Fruit fly (Drosophila melanogaster): Measurements from ENCODE around the gene Tbc1d8-9.

Gene Tbc1d8-9

DNA sequence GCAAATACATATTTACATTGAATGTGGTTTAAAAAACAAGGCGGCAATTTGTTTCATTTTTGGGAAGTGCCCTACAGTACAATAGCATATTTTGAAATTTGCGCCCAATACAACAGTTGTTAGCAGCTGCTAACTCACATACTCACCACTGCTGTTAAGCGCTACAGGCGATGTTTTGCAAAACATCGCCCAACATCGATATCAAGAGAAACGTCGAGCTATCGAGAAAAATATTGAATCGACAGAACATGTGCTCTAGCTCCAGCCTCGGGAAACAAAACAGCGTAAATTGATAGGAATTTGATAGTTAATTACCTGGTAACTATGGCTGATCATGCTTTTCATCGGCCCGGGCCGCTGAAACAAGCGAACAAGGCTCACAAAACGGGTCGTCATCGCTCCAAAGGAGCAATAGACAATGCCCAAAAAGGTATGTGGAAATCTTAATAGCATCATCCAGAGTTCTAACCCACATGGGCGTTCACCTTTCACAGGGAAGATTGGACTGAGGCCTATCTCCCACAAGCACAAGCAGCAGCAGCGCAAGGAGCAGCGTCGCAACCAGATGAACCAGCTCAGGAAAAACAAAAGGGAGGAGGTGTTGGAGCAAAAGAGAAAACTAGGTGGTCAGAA, 8.4 kb downstream of the Tbc1d8-9 start, which contains the start of gene Tsr1 (continued):
- TF ChIP-seq nerfin-2 (GFP tag; IDR thresholded peaks at IDR 0.05; ENCODE audit: partially characterized antibody) (peak; percentile 83), CG7987 (GFP tag; optimal IDR thresholded peaks at IDR 0.05) (no peak), knrl (GFP tag; IDR thresholded peaks at IDR 0.05; ENCODE audit: partially characterized antibody) (peak; percentile 76; the same call in 2 of the 3 replicates), CG42726 (GFP tag; IDR thresholded peaks at IDR 0.05; ENCODE audit: partially characterized antibody) (peak; percentile 83), CG4617 (GFP tag; optimal IDR thresholded peaks at IDR 0.05; ENCODE audit: borderline replicate concordance) (peak; percentile 32), Kr (GFP tag; optimal IDR thresholded peaks at IDR 0.05) (no peak), CG9797 (GFP tag; optimal IDR thresholded peaks at IDR 0.05) (peak; percentile 12), tio (GFP tag; optimal IDR thresholded peaks at IDR 0.05) (no peak), Sox102F (GFP tag; optimal IDR thresholded peaks at IDR 0.05) (no peak), pzg (GFP tag; optimal IDR thresholded peaks at IDR 0.05) (peak; percentile 69), CG15011 (GFP tag; optimal IDR thresholded peaks at IDR 0.05) (no peak), Fer3 (tag; optimal IDR thresholded peaks at IDR 0.05) (no peak), rib (GFP tag; IDR thresholded peaks at IDR 0.05) (no peak), CG8944 (GFP tag; optimal IDR thresholded peaks at IDR 0.05) (no peak), Dp (GFP tag; optimal IDR thresholded peaks at IDR 0.05) (peak; percentile 88), crp (GFP tag; optimal IDR thresholded peaks at IDR 0.05) (peak in 1 of 2 experiments; percentile 52), CG7745 (tag; optimal IDR thresholded peaks at IDR 0.05) (no peak), CG33557 (GFP tag; optimal IDR thresholded peaks at IDR 0.05) (no peak), Spps (tag; optimal IDR thresholded peaks at IDR 0.05) (no peak), amos (GFP tag; IDR thresholded peaks at IDR 0.05; ENCODE audit: partially characterized antibody) (peak; percentile 93), CG17186 (GFP tag; optimal IDR thresholded peaks at IDR 0.05) (peak; percentile 88), HmgZ (tag; optimal IDR thresholded peaks at IDR 0.05) (peak; percentile 33), sna (GFP tag; IDR thresholded peaks at IDR 0.05; ENCODE audit: partially characterized antibody) (peak; percentile 85), CG3726 (GFP tag; IDR thresholded peaks at IDR 0.05) (no peak), CG6791 (GFP tag; IDR thresholded peaks at IDR 0.05; ENCODE audit: partially characterized antibody) (peak; percentile 82), onecut (GFP tag; IDR thresholded peaks at IDR 0.05) (no peak), zfh1 (GFP tag; IDR thresholded peaks at IDR 0.05) (no peak), CG10979 (tag; optimal IDR thresholded peaks at IDR 0.05) (no peak), ato (GFP tag; IDR thresholded peaks at IDR 0.05; ENCODE audit: partially characterized antibody) (peak; percentile 83; the same call in 1 of the 2 replicates), CG10267 (tag; optimal IDR thresholded peaks at IDR 0.05) (no peak), maf-S (GFP tag; optimal IDR thresholded peaks at IDR 0.05) (no peak), Opbp (GFP tag; IDR thresholded peaks at IDR 0.05; ENCODE audit: partially characterized antibody) (peak; percentile 89), Sry-δ (GFP tag; optimal IDR thresholded peaks at IDR 0.05) (peak; percentile 74), ap (GFP tag; IDR thresholded peaks at IDR 0.05) (no peak), jigr1 (GFP tag; IDR thresholded peaks at IDR 0.05) (no peak), al (GFP tag; IDR thresholded peaks at IDR 0.05) (no peak), CG2129 (GFP tag; IDR thresholded peaks at IDR 0.05; ENCODE audit: partially characterized antibody) (peak; percentile 67), Rfx (GFP tag; IDR thresholded peaks at IDR 0.05) (peak; percentile 14; the same call in 1 of the 2 replicates), CG10565 (GFP tag; optimal IDR thresholded peaks at IDR 0.05) (no peak), Max (GFP tag; optimal IDR thresholded peaks at IDR 0.05) (peak; percentile 76), lola (GFP tag; optimal IDR thresholded peaks at IDR 0.05) (no peak), Atf-2 (GFP tag; optimal IDR thresholded peaks at IDR 0.05) (no peak), dm (GFP tag; optimal IDR thresholded peaks at IDR 0.05) (peak; percentile 96), hbn (GFP tag; IDR thresholded peaks at IDR 0.05; ENCODE audit: partially characterized antibody) (peak; percentile 83), CG10366 (GFP tag; IDR thresholded peaks at IDR 0.05) (no peak), wdn (GFP tag; IDR thresholded peaks at IDR 0.05) (no peak)
